Fruit fly (Drosophila melanogaster) whole organism, embryonic: Measurements from ENCODE around the gene CG13392.

Experiments used
- CG12942 ChIP-seq: fragments of 200-800 bp; sonication (Bioruptor generic); optimal IDR thresholded peaks from 3 replicates; lab custom pipeline; 2016; ENCODE audit warnings: missing biosample characterization, missing genetic modification characterization
- CG14441 ChIP-seq: fragments of 200-800 bp; sonication (Bioruptor generic); IDR thresholded peaks from 2 replicates; pipeline ENCODE4 v1.3.6; 2022; ENCODE audit warnings: missing biosample characterization, missing genetic modification characterization
- CG1602 ChIP-seq: fragments of 200-800 bp; sonication (Bioruptor generic); optimal IDR thresholded peaks from 3 replicates; lab custom pipeline; 2016; ENCODE audit warnings: missing biosample characterization, missing genetic modification characterization
- CG2875 ChIP-seq: fragments of 200-800 bp; sonication (Bioruptor generic); optimal IDR thresholded peaks from 2 replicates; lab custom pipeline; 2017; ENCODE audit warnings: missing biosample characterization, mild to moderate bottlenecking, missing genetic modification characterization, missing genetic modification reagents
- CG31441 ChIP-seq: fragments of 200-800 bp; sonication (Bioruptor generic); IDR thresholded peaks from 2 replicates; pipeline ENCODE4 v1.3.6; 2022; ENCODE audit warnings: missing biosample characterization, missing genetic modification characterization
- CG5953 ChIP-seq: fragments of 200-800 bp; sonication (Bioruptor generic); IDR thresholded peaks from 2 replicates; pipeline ENCODE4 v1.3.6; 2022; ENCODE audit warnings: missing biosample characterization, missing genetic modification characterization
- CG7786 ChIP-seq: fragments of 200-800 bp; sonication (Bioruptor generic); optimal IDR thresholded peaks from 2 replicates; lab custom pipeline; 2016; ENCODE audit warnings: missing biosample characterization, missing genetic modification characterization
- CG8765 ChIP-seq: fragments of 200-800 bp; sonication (Bioruptor generic); IDR thresholded peaks from 2 replicates; pipeline ENCODE4 v1.3.6; 2022; ENCODE audit warnings: missing biosample characterization, missing genetic modification characterization
- CG9876 ChIP-seq: fragments of 200-800 bp; sonication (Bioruptor generic); optimal IDR thresholded peaks from 2 replicates; lab custom pipeline; 2016; ENCODE audit warnings: missing biosample characterization, missing genetic modification characterization
- D19A ChIP-seq: fragments of 200-800 bp; optimal IDR thresholded peaks from 3 replicates; lab custom pipeline; 2019; ENCODE audit warnings: missing biosample characterization, mild to moderate bottlenecking, missing genetic modification characterization, moderate library complexity
- Eip74EF ChIP-seq, 2 experiments: fragments of 200-800 bp in 1 of 2; fragments of >200 bp in 1 of 2; sonication (Bioruptor generic) in 1 of 2; optimal IDR thresholded peaks; 2 replicates each; lab custom pipeline; 2017 to 2019; ENCODE audit warnings: missing biosample characterization in 2 of 2, missing genetic modification characterization in 2 of 2, mild to moderate bottlenecking in 1 of 2, moderate library complexity in 1 of 2
- Elba2 ChIP-seq: fragments of 200-800 bp; sonication (Bioruptor generic); optimal IDR thresholded peaks from 3 replicates; lab custom pipeline; 2016; ENCODE audit warnings: missing biosample characterization, missing genetic modification characterization
- Hr51 ChIP-seq, 2 experiments: fragments of 200-800 bp; sonication (Bioruptor generic); optimal IDR thresholded peaks; 2 replicates in 1 of 2; 3 replicates in 1 of 2; lab custom pipeline; 2016 to 2018; ENCODE audit warnings: missing biosample characterization in 2 of 2, missing genetic modification characterization in 2 of 2, mild to moderate bottlenecking in 1 of 2, moderate library complexity in 1 of 2
- Med ChIP-seq: fragments of 200-800 bp; sonication (Bioruptor generic); peaks from one replicate; lab custom pipeline; 2016; ENCODE audit warnings: missing biosample characterization, missing genetic modification characterization, mild to moderate bottlenecking, inconsistent platforms, moderate library complexity
- Myb ChIP-seq: fragments of 200-800 bp; sonication (Bioruptor generic); optimal IDR thresholded peaks from 2 replicates; lab custom pipeline; 2016; ENCODE audit warnings: missing biosample characterization, missing genetic modification characterization
- NC2α ChIP-seq: fragments of 200-800 bp; sonication (Bioruptor generic); optimal IDR thresholded peaks from 2 replicates; lab custom pipeline; 2016; ENCODE audit warnings: missing biosample characterization, missing genetic modification characterization
- NC2β ChIP-seq: fragments of 200-800 bp; sonication (Bioruptor generic); optimal IDR thresholded peaks from 2 replicates; lab custom pipeline; 2016; ENCODE audit warnings: missing biosample characterization, missing genetic modification characterization
- Oaz ChIP-seq: fragments of 200-800 bp; sonication (Bioruptor generic); IDR thresholded peaks from 2 replicates; pipeline ENCODE4 v1.3.6; 2022; ENCODE audit warnings: missing biosample characterization, missing genetic modification characterization
- Trl ChIP-seq, 3 experiments: fragments of >200 bp in 2 of 3; fragments of 200-800 bp in 1 of 3; sonication (Bioruptor generic) in 1 of 3; optimal IDR thresholded peaks; 2 replicates in 1 of 3; 3 replicates in 2 of 3; lab custom pipeline; 2016 to 2017; ENCODE audit warnings: missing biosample characterization in 1 of 3, missing genetic modification characterization in 1 of 3
- ase ChIP-seq: fragments of 200-800 bp; sonication (Bioruptor generic); IDR thresholded peaks from 3 replicates; pipeline ENCODE4 v1.3.6; 2022; ENCODE audit warnings: missing biosample characterization, missing genetic modification characterization
- bcd ChIP-seq: fragments of 200-800 bp; sonication (Bioruptor generic); optimal IDR thresholded peaks from 2 replicates; lab custom pipeline; 2017; ENCODE audit warnings: missing biosample characterization, mild to moderate bottlenecking, missing genetic modification characterization
- bigmax ChIP-seq: fragments of 200-800 bp; sonication (Bioruptor generic); optimal IDR thresholded peaks from 2 replicates; lab custom pipeline; 2018; ENCODE audit warnings: missing biosample characterization, mild to moderate bottlenecking, missing genetic modification characterization
- br ChIP-seq: fragments of >200 bp; optimal IDR thresholded peaks from 2 replicates; lab custom pipeline; 2017
- cad ChIP-seq: fragments of >200 bp; optimal IDR thresholded peaks from 2 replicates; lab custom pipeline; 2017; ENCODE audit warnings: missing biosample characterization, missing genetic modification characterization
- cas ChIP-seq: fragments of 200-800 bp; sonication (Bioruptor generic); IDR thresholded peaks from 2 replicates; pipeline ENCODE4 v1.3.6; 2022; ENCODE audit warnings: missing biosample characterization, missing genetic modification characterization
- crp ChIP-seq, 2 experiments: fragments of 200-800 bp; sonication (Bioruptor generic); optimal IDR thresholded peaks; 2 replicates in 1 of 2; 3 replicates in 1 of 2; lab custom pipeline; 2017; ENCODE audit warnings: missing biosample characterization in 2 of 2, missing genetic modification characterization in 2 of 2, mild to moderate bottlenecking in 1 of 2, moderate library complexity in 1 of 2
- eve ChIP-seq, 2 experiments: fragments of >200 bp; optimal IDR thresholded peaks; 2 replicates each; lab custom pipeline; 2017; ENCODE audit warnings: missing biosample characterization in 2 of 2, missing genetic modification characterization in 2 of 2
- exex ChIP-seq: fragments of 200-800 bp; sonication (Bioruptor generic); optimal IDR thresholded peaks from 4 replicates; lab custom pipeline; 2018; ENCODE audit warnings: missing biosample characterization, mild to moderate bottlenecking, missing genetic modification characterization, moderate library complexity
- fd3F ChIP-seq: fragments of 200-800 bp; sonication (Bioruptor generic); optimal IDR thresholded peaks from 2 replicates; lab custom pipeline; 2018; ENCODE audit warnings: missing biosample characterization, mild to moderate bottlenecking, missing genetic modification characterization, moderate library complexity
- gfzf ChIP-seq: fragments of 200-800 bp; sonication (Bioruptor generic); optimal IDR thresholded peaks from 2 replicates; lab custom pipeline; 2016; ENCODE audit warnings: missing biosample characterization, mild to moderate bottlenecking, missing genetic modification characterization, moderate library complexity
- insv ChIP-seq, 2 experiments: fragments of 200-800 bp; sonication (Bioruptor generic); optimal IDR thresholded peaks; 3 replicates each; lab custom pipeline; 2016 to 2018; ENCODE audit warnings: missing biosample characterization in 2 of 2, missing genetic modification characterization in 2 of 2
- klu ChIP-seq: fragments of 200-800 bp; sonication (Bioruptor generic); IDR thresholded peaks from 2 replicates; pipeline ENCODE4 v1.3.6; 2022; ENCODE audit warnings: missing biosample characterization, missing genetic modification characterization
- knrl ChIP-seq: fragments of 200-800 bp; sonication (Bioruptor generic); IDR thresholded peaks from 3 replicates; pipeline ENCODE4 v1.3.6; 2022; ENCODE audit warnings: missing biosample characterization, missing genetic modification characterization; ENCODE audit not compliant: partially characterized antibody
- lmd ChIP-seq: fragments of 200-800 bp; sonication (Bioruptor generic); IDR thresholded peaks from 2 replicates; pipeline ENCODE4 v1.3.6; 2022; ENCODE audit warnings: missing biosample characterization, missing genetic modification characterization
- lov ChIP-seq, 2 experiments: fragments of 200-800 bp in 1 of 2; fragments of >200 bp in 1 of 2; sonication (Bioruptor generic) in 1 of 2; IDR thresholded peaks in 1 of 2; optimal IDR thresholded peaks in 1 of 2; 2 replicates in 1 of 2; 3 replicates in 1 of 2; pipeline versions ENCODE4 v1.3.6 to Lab custom; 2017 to 2022; ENCODE audit warnings: missing biosample characterization in 1 of 2, missing genetic modification characterization in 1 of 2
- luna ChIP-seq: fragments of 200-800 bp; sonication (Bioruptor generic); optimal IDR thresholded peaks from 2 replicates; lab custom pipeline; 2016; ENCODE audit warnings: missing biosample characterization, missing genetic modification characterization
- mirr ChIP-seq: fragments of 200-800 bp; sonication (Bioruptor generic); optimal IDR thresholded peaks from 3 replicates; lab custom pipeline; 2018; ENCODE audit warnings: missing biosample characterization, mild to moderate bottlenecking, missing genetic modification characterization
- oc ChIP-seq: fragments of 200-800 bp; sonication (Bioruptor generic); optimal IDR thresholded peaks from 2 replicates; lab custom pipeline; 2018; ENCODE audit warnings: missing biosample characterization, mild to moderate bottlenecking, missing genetic modification characterization, moderate library complexity
- schlank ChIP-seq: fragments of 200-800 bp; sonication (Bioruptor generic); optimal IDR thresholded peaks from 2 replicates; lab custom pipeline; 2018; ENCODE audit warnings: missing biosample characterization, mild to moderate bottlenecking, missing genetic modification characterization
- sens ChIP-seq: fragments of 200-800 bp; sonication (Bioruptor generic); peaks from one replicate; lab custom pipeline; 2016; ENCODE audit warnings: missing biosample characterization, missing genetic modification characterization
- sug ChIP-seq: fragments of 200-800 bp; optimal IDR thresholded peaks from 2 replicates; lab custom pipeline; 2019; ENCODE audit warnings: missing biosample characterization, mild to moderate bottlenecking, missing genetic modification characterization, moderate library complexity
- vvl ChIP-seq: fragments of 200-800 bp; sonication (Bioruptor generic); IDR thresholded peaks from 2 replicates; pipeline ENCODE4 v1.3.6; 2022; ENCODE audit warnings: missing biosample characterization, missing genetic modification characterization

Gene CG13392

dm6 chr2L:8364006-8364956 is 18.3 kb downstream of the CG13392 start, which contains the start of the genes RpS13 and CSN8 (continued):
- peak in 1 of 2 experiments; percentile 6 for TF ChIP-seq Hr51 (GFP tag; optimal IDR thresholded peaks at IDR 0.05; lab: Kevin White, UChicago)
- TF ChIP-seq knrl (GFP tag; lab: Robert Waterston, UW) = peak; percentile 95
- TF ChIP-seq gfzf (GFP tag; lab: Kevin White, UChicago) = peak; percentile 85
- no peak for TF ChIP-seq br (lab: Kevin White, UChicago)

dm6 chr2L:8362955-8363285 is 19.7 kb downstream of the CG13392 start:
- TF ChIP-seq exex (tag; lab: Kevin White, UChicago) = peak; percentile 5
- peak; percentile 63 for TF ChIP-seq Elba2 (GFP tag; lab: Kevin White, UChicago)
- peak in 1 of 2 experiments; percentile 67 for TF ChIP-seq insv (GFP tag; optimal IDR thresholded peaks at IDR 0.05; lab: Kevin White, UChicago)
- TF ChIP-seq Med (GFP tag; lab: Kevin White, UChicago) = peak; percentile 37
- TF ChIP-seq sug = peak; percentile 77
- TF ChIP-seq fd3F (GFP tag; lab: Kevin White, UChicago) = no peak
- 0 out of 2 replicates have a peak, but pooled peaks have one; percentile 9 for TF ChIP-seq CG8765 (GFP tag; lab: Robert Waterston, UW)
- no peak for TF ChIP-seq sens (GFP tag; lab: Kevin White, UChicago)

DNA sequence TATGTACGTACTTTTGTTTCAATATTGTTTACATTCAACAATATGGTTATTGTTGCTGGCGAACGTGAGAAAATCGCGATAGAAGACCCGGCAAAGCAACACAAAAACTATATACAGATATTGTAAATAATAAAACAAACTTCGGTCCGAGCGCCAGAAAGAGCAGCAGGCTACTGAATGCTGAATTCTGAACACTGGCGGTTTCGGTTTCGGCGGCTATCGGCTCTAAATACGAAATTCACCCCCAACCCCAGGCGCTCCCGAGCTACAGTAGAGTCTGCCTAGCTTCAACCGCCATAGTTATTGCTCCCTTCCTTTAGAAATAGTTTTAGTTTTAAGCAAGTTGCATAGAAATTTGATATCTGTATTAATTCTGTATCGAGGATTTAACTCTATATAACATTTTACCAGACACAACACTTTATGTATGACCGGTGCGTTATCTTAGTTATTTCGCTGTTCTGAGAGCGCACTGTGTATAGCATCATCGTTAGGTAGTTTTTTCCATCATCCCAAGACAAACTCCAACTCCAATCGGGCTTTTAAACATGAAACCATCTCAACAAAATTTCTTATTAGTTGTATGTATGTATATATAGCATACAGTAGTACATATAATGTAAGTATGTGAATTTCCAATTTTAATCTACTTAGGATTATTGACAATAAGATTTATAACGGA is 20.2 kb downstream of the CG13392 start, which contains the start of gene CG7627:
Gene CG7627 (minus strand): TSS at position 197 of the 682 bp plus-strand sequence.
- TF ChIP-seq CG5953 (GFP tag; lab: Robert Waterston, UW) (no peak), klu (peak; percentile 25; the same call in 1 of the 2 replicates), ase (peak; percentile 64; the same call in 2 of the 3 replicates), cad (GFP tag; lab: Kevin White, UChicago) (no peak), D19A (peak; percentile 33), schlank (tag; lab: Kevin White, UChicago) (peak; percentile 64), exex (tag; lab: Kevin White, UChicago) (peak; percentile 77), Elba2 (GFP tag; lab: Kevin White, UChicago) (peak; percentile 89), mirr (no peak), Oaz (GFP tag; lab: Robert Waterston, UW) (peak; percentile 48; the same call in 1 of the 2 replicates), Eip74EF (GFP tag; optimal IDR thresholded peaks at IDR 0.05; lab: Kevin White, UChicago) (peak in 1 of 2 experiments; percentile 41), CG14441 (GFP tag; lab: Robert Waterston, UW) (peak; percentile 80), CG1602 (GFP tag; lab: Kevin White, UChicago) (peak; percentile 23), Trl (optimal IDR thresholded peaks at IDR 0.05; lab: Kevin White, UChicago) (no peak), Trl (GFP tag; optimal IDR thresholded peaks at IDR 0.05; lab: Kevin White, UChicago) (peak; percentile 71), CG12942 (GFP tag; lab: Kevin White, UChicago) (peak; percentile 37), Myb (GFP tag; lab: Kevin White, UChicago) (peak; percentile 65), lmd (GFP tag; lab: Robert Waterston, UW) (peak; percentile 85), NC2β (GFP tag; lab: Kevin White, UChicago) (peak; percentile 49), lov (optimal IDR thresholded peaks at IDR 0.05; lab: Kevin White, UChicago) (no peak), lov (GFP tag; IDR thresholded peaks at IDR 0.05; lab: Robert Waterston, UW) (peak; percentile 68; the same call in 2 of the 3 replicates), crp (GFP tag; optimal IDR thresholded peaks at IDR 0.05; lab: Kevin White, UChicago) (peak in 1 of 2 experiments; percentile 7), luna (peak; percentile 1), oc (tag; lab: Kevin White, UChicago) (no peak), vvl (peak; percentile 83), NC2α (GFP tag; lab: Kevin White, UChicago) (peak; percentile 12), CG7786 (GFP tag; lab: Kevin White, UChicago) (peak; percentile 87), CG2875 (GFP tag; lab: Kevin White, UChicago) (peak; percentile 54), CG9876 (peak; percentile 35), CG31441 (GFP tag; lab: Robert Waterston, UW) (peak; percentile 81), cas (GFP tag; lab: Robert Waterston, UW) (peak; percentile 44; the same call in 1 of the 2 replicates), eve (GFP tag; optimal IDR thresholded peaks at IDR 0.05; lab: Kevin White, UChicago) (peak in 1 of 2 experiments; percentile 82), bcd (peak; percentile 72), bigmax (GFP tag; lab: Kevin White, UChicago) (no peak)
